Worm (Caenorhabditis elegans): ENCODE data around the gene ttr-15.

DNA sequence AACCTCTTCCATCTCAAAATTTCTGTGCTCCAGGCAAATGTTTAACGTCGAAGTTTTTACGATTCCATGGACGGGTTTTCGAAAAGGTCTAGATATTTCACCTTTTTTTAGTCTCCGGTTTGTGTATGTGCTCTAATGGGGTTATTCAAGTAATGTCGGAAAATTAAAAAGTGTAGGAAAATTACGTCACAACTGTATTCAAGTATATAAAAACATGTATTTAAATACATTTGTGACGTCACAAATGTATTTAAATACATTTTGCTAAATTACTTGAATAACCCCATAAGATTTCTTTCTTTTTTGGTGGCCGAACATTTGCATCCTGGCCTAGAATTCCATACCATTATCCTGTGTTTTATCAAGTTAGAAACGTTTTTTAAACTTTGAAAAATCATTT, 23.8 kb downstream of the ttr-15 start:
- TF ChIP-seq elt-3 (tag; optimal IDR thresholded peaks at IDR 0.05) (no peak), pha-4 (tag; optimal IDR thresholded peaks at IDR 0.05) (no peak), sem-2 (GFP tag; optimal IDR thresholded peaks at IDR 0.05) (no peak), unc-62 (GFP tag; optimal IDR thresholded peaks at IDR 0.05) (no peak), nhr-237 (tag; optimal IDR thresholded peaks at IDR 0.05) (no peak), snpc-4 (tag; optimal IDR thresholded peaks at IDR 0.05) (no peak), ces-1 (GFP tag; optimal IDR thresholded peaks at IDR 0.05) (no peak), elt-1 (tag; optimal IDR thresholded peaks at IDR 0.05; ENCODE audit: borderline replicate concordance, insufficient read depth) (no peak)
